Fruit fly (Drosophila melanogaster): ENCODE results near the gene CG43658.

DNA sequence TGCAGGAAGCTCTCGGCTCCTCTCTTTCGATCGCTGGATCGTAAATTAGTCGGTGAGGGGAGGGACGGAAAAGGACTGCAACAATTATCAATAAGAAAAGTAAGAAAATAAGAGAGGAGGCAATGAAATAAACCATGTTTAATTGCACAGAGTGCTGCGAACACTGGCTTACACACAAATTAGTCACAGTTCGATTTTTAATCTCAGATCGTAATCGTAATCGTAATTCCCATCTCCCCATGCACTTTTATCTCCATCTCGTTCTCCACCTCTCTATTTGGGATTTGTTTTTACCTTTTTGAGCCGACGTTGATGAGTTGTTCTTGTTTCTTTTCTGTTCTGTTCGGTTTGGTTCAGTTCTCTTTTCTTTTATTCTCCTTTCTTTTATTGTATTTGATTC lies 54.7 kb downstream of the CG43658 start:
- TF ChIP-seq Myc (optimal IDR thresholded peaks at IDR 0.05), result no peak
- no peak for TF ChIP-seq psq (optimal IDR thresholded peaks at IDR 0.05)
- TF ChIP-seq h (optimal IDR thresholded peaks at IDR 0.05), result no peak
- no peak for TF ChIP-seq insv (optimal IDR thresholded peaks at IDR 0.05)
- TF ChIP-seq Sin3A (optimal IDR thresholded peaks at IDR 0.05), result no peak
- TF ChIP-seq ttk (optimal IDR thresholded peaks at IDR 0.05), result no peak
